Worm (Caenorhabditis elegans): ENCODE results near the gene Y71H10B.1.

The Y71H10B.1 gene

DNA sequence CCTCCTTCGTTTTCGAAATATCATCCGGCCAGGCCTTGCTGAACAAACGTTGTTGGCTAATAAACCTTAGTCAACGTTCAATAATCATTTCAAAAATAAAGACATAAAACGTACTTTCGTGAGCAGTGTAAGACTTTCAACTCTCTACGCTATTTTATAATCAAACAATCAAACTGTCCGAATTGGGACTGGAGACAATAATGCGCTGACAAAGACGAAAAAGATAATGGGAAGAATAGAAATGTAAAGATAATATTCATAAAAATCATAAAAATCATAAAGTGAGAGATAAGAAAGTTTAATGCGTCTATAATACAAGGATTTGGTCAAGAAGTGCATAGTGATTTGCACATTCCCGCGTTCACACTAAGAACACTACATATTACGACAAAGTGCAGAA is 1.7 kb upstream of the Y71H10B.1 start:
- TF ChIP-seq unc-62 (GFP tag; optimal IDR thresholded peaks at IDR 0.05): no peak

- TF ChIP-seq unc-62 (GFP tag; optimal IDR thresholded peaks at IDR 0.05): no peak
Measured at ce11 chrX:2838619-2839018, 1.5 kb downstream of the Y71H10B.1 start.

- no peak for TF ChIP-seq unc-62 (GFP tag; optimal IDR thresholded peaks at IDR 0.05)
Measured at ce11 chrX:2837477-2837876, 2.6 kb downstream of the Y71H10B.1 start.

ce11 chrX:2836770-2837169 is 3.3 kb downstream of the Y71H10B.1 start:
- no peak for TF ChIP-seq unc-62 (GFP tag; optimal IDR thresholded peaks at IDR 0.05)

ce11 chrX:2827702-2828182 is 12.3 kb downstream of the Y71H10B.1 start, which contains the start of gene ssr-2:
TSS of gene ssr-2 (minus strand) at chrX:2827752.
- no peak for TF ChIP-seq unc-62 (GFP tag; optimal IDR thresholded peaks at IDR 0.05)

DNA sequence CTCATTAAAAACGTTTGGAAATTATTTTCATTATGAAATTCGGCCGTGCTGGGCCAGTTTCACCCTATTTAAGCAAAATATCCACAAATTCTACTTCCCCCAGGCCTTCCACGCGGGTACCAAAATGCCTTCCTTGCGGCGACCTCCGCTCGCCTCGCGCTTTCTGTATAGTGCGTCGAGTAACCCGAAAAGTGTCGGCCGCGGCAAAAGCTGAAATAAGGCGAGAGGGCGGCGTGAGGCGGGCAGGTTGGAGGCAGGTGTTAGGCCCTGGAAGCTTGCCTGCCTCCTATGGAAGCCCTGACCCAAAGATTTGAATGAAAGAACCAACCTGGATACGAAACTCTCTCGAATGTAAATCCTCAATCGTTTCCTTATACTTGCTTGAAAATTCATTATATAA is 13.8 kb downstream of the Y71H10B.1 start:
- no peak for TF ChIP-seq unc-62 (GFP tag; optimal IDR thresholded peaks at IDR 0.05)

DNA sequence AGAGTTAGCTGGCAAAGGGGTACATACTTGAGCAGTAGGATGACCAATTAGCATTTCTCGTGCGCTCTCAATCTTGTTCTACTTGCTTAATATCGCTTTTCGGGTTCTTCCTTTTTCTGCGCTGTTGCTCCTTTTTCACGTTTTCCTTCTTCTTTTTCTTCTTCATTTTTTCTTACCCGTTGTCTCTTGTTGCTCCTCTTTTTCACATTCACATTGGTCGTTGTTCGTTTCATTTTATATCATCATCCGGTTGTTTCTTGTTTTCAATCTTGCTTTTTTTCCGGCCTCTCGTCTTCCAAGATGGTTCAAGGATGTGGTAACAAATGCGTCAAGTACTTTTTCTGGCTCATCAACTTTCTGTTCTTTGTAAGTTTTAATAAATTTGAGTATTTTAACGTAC is 19.9 kb downstream of the Y71H10B.1 start, which contains the start of gene tsp-6:
tsp-6 (plus strand) TSS at position 301 of the 400 bp plus-strand sequence.
- TF ChIP-seq unc-62 (GFP tag; optimal IDR thresholded peaks at IDR 0.05): no peak

ce11 chrX:2819747-2820146 is 20.3 kb downstream of the Y71H10B.1 start:
- TF ChIP-seq unc-62 (GFP tag; optimal IDR thresholded peaks at IDR 0.05): no peak

- TF ChIP-seq unc-62 (GFP tag; optimal IDR thresholded peaks at IDR 0.05): no peak
Measured at ce11 chrX:2818899-2819298, 21.2 kb downstream of the Y71H10B.1 start.

ce11 chrX:2814097-2814720 is 25.9 kb downstream of the Y71H10B.1 start, which contains the start of gene C14A11.6:
TSS of gene C14A11.6 (minus strand) at chrX:2814147.
- TF ChIP-seq unc-62 (GFP tag; optimal IDR thresholded peaks at IDR 0.05): no peak

DNA sequence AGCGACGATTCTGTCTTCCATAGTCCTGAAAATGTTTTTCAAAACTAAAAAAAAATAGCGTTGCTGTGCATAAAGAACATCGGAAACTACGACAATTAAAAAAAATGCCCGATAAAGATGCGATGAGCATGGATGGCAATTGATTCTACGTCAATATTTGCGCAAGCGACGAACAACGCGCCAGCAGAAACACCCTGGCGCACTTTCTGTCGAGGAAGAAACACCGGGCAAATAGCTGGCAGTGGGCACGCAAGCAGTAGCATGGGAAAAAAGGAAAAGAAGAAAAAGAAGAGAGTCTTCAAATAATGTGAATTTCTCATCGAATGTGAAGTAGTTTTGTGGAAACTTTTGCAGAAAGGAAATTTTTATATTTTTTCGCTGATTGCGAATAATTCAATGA is 30.5 kb downstream of the Y71H10B.1 start, which contains the start of gene C14A11.9:
C14A11.9 (minus strand) TSS at position 27 of the 400 bp plus-strand sequence.
- TF ChIP-seq unc-62 (GFP tag; optimal IDR thresholded peaks at IDR 0.05): no peak

- no peak for TF ChIP-seq unc-62 (GFP tag; optimal IDR thresholded peaks at IDR 0.05)
Measured at ce11 chrX:2807390-2807789, 32.7 kb downstream of the Y71H10B.1 start, which contains the start of gene C14A11.5. TSS of gene C14A11.5 (minus strand) at chrX:2807528.

- no peak for TF ChIP-seq unc-62 (GFP tag; optimal IDR thresholded peaks at IDR 0.05)
Measured at ce11 chrX:2802562-2803165, 37.4 kb downstream of the Y71H10B.1 start, which contains the start of gene C14A11.2. TSS of gene C14A11.2 (plus strand) at chrX:2803112.

- no peak for TF ChIP-seq unc-62 (GFP tag; optimal IDR thresholded peaks at IDR 0.05)
Measured at ce11 chrX:2795054-2795453, 45.0 kb downstream of the Y71H10B.1 start.

- TF ChIP-seq unc-62 (GFP tag; optimal IDR thresholded peaks at IDR 0.05): no peak
Measured at ce11 chrX:2794324-2794723, 45.8 kb downstream of the Y71H10B.1 start.

- TF ChIP-seq unc-62 (GFP tag; optimal IDR thresholded peaks at IDR 0.05): no peak
Measured at ce11 chrX:2793527-2793926, 46.6 kb downstream of the Y71H10B.1 start.
